Fruit fly (Drosophila melanogaster): ENCODE data around the gene gfzf.

Gene gfzf

DNA sequence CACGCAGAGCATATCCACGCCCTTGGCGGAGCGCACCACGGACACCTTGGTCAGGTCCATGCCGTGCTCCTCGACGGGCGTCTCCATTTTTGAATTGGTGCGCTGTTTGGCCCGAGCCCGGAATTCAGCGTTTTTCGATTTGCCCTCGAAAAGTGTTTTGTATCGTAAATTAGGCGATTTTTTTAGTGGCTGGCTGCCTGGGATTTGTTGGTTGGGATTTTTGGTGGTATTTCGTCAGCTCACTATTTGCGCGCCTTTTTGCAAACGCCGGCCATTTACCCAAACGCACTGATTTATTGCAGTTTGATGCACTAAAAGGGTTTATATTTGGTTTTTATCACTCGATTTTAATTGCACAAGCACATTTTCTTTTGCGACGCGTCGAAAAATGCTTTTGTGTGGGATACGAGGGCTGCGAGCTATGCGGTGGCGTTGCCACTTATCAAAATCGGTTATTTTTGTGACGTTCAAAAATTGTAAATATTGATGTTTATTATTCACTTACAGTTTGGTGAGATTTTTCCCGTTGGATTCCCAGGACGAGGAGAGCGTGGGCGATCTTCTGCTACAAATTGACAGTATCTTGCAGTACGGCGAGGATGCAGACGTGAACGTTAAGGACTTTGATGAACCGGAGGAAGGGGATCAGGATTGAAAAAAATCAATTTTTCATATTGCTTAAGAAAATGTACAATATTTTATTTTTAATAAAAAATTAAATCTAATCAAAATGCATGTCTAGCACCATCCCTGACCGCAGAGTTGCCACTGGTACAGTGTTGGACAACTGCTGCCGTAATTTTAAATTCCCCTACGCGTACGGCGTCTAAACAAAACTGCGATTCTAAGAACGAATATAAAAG is at the start of gene gfzf, which contains the start of gene Sas-4:
Gene gfzf, minus strand, starts transcription at position 425 of the 863 bp plus-strand sequence.
Gene Sas-4, plus strand, starts transcription at position 824 of the 863 bp plus-strand sequence.
- TF ChIP-seq CG32121 (GFP tag; IDR thresholded peaks at IDR 0.05), result no peak; the same call in 1 of the 2 replicates
- TF ChIP-seq CG4496 (GFP tag; IDR thresholded peaks at IDR 0.05), result peak; percentile 64; the same call in 2 of the 3 replicates
- TF ChIP-seq CG15710 (tag; optimal IDR thresholded peaks at IDR 0.05), result peak; percentile 62
- TF ChIP-seq CG9948 (tag; optimal IDR thresholded peaks at IDR 0.05), result peak; percentile 39
- TF ChIP-seq CG34367 (tag; optimal IDR thresholded peaks at IDR 0.05), result peak; percentile 51
- peak; percentile 29; the same call in 1 of the 2 replicates for TF ChIP-seq Ets98B (GFP tag; IDR thresholded peaks at IDR 0.05)
- peak; percentile 84 for TF ChIP-seq fd96Ca (GFP tag; IDR thresholded peaks at IDR 0.05)
- TF ChIP-seq CG14655 (GFP tag; optimal IDR thresholded peaks at IDR 0.05), result no peak
- peak; percentile 43; the same call in 1 of the 2 replicates for TF ChIP-seq rn (GFP tag; IDR thresholded peaks at IDR 0.05)
- TF ChIP-seq Snoo (tag; optimal IDR thresholded peaks at IDR 0.05), result peak; percentile 62
- TF ChIP-seq CG13204 (GFP tag; optimal IDR thresholded peaks at IDR 0.05), result no peak
- peak; percentile 50 for TF ChIP-seq CG17806 (tag; optimal IDR thresholded peaks at IDR 0.05)
- no peak for TF ChIP-seq D1 (tag; optimal IDR thresholded peaks at IDR 0.05)
- 0 out of 2 replicates have a peak, but pooled peaks have one; percentile 8 for TF ChIP-seq CG12605 (GFP tag; IDR thresholded peaks at IDR 0.05)

DNA sequence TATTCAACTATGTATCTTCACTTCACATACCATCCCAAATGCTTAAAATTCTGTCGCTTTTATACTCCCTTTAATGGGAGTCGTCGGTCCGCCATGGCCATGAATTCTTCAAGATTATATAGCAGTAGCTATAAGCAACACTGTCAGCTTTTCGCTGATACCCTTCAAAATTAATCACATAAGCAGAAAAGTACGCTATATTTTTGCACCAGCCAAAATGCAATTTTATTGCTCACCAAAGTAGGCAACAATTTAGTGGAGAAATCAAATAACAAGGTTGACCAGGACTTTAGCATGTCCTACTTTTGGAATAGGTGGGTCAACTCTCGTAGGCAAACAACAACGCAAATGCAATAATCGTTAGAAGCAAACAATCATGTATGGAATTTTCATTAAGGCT is 49.1 kb upstream of the gfzf start:
- TF ChIP-seq CG8159 (tag; optimal IDR thresholded peaks at IDR 0.05) (no peak), D1 (tag; optimal IDR thresholded peaks at IDR 0.05) (peak; percentile 34)

DNA sequence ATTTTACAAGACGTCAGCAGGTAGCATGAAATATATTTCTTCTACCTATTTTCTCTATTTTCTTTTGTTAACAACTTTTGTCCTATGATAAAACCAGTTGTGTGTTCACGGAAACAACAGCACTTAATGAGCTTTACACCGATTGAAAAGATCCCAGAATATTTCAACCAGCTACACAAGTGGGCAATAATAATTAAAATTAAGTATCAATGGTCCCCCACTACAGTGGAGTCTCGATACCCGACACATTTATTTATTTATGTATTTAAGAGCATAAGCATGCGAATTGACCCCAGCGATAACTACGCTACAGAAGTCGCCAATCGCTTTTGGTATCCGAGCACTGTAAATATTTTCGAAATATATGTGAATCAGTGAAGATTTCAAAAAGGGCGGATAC is 37.9 kb upstream of the gfzf start:
- TF ChIP-seq gl (tag; optimal IDR thresholded peaks at IDR 0.05), result no peak
- no peak for TF ChIP-seq CG8301 (tag; optimal IDR thresholded peaks at IDR 0.05)
- no peak for TF ChIP-seq Snoo (tag; optimal IDR thresholded peaks at IDR 0.05)
- TF ChIP-seq CG9948 (tag; optimal IDR thresholded peaks at IDR 0.05), result no peak
- no peak for TF ChIP-seq CG8159 (tag; optimal IDR thresholded peaks at IDR 0.05)
- no peak for TF ChIP-seq CG34367 (tag; optimal IDR thresholded peaks at IDR 0.05)
- no peak for TF ChIP-seq Pif1B (GFP tag; optimal IDR thresholded peaks at IDR 0.05)
- TF ChIP-seq CG4496 (GFP tag; IDR thresholded peaks at IDR 0.05), result no peak
- TF ChIP-seq CG14655 (GFP tag; optimal IDR thresholded peaks at IDR 0.05), result no peak
- no peak for TF ChIP-seq fd96Ca (GFP tag; IDR thresholded peaks at IDR 0.05)
- no peak for TF ChIP-seq rn (GFP tag; IDR thresholded peaks at IDR 0.05)
- no peak for TF ChIP-seq CG10348 (GFP tag; IDR thresholded peaks at IDR 0.05)
- TF ChIP-seq CG15710 (tag; optimal IDR thresholded peaks at IDR 0.05), result no peak
- TF ChIP-seq CG17806 (tag; optimal IDR thresholded peaks at IDR 0.05), result no peak

DNA sequence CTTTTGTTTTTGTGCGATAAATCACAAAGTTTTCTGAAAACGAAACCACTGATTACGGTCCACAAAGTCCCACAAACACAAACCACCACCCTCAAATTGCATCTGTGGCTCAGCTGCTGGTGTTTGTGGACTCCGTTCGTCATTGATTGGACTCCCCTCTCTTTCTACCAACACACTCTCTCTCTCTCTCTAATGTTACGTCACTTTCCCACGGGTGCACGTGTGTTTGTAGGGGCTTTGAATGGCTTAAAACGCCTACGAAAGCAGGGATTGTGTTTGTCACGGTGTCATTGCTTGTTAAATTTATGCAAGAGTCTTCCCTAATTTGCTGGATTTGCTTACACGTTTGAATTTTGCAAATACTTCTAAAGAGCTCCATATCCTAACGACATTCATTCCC is 37.2 kb upstream of the gfzf start:
- no peak for TF ChIP-seq Snoo (tag; optimal IDR thresholded peaks at IDR 0.05)
- TF ChIP-seq CG14655 (GFP tag; optimal IDR thresholded peaks at IDR 0.05), result no peak
- TF ChIP-seq CG12605 (GFP tag; IDR thresholded peaks at IDR 0.05), result no peak
- TF ChIP-seq rn (GFP tag; IDR thresholded peaks at IDR 0.05), result no peak
- TF ChIP-seq Ets98B (GFP tag; IDR thresholded peaks at IDR 0.05), result no peak
- TF ChIP-seq CG8159 (tag; optimal IDR thresholded peaks at IDR 0.05), result no peak
- TF ChIP-seq CG13204 (GFP tag; optimal IDR thresholded peaks at IDR 0.05), result no peak
- TF ChIP-seq CG17806 (tag; optimal IDR thresholded peaks at IDR 0.05), result no peak
- no peak for TF ChIP-seq CG9948 (tag; optimal IDR thresholded peaks at IDR 0.05)
- no peak for TF ChIP-seq CG34367 (tag; optimal IDR thresholded peaks at IDR 0.05)
- no peak for TF ChIP-seq fd96Ca (GFP tag; IDR thresholded peaks at IDR 0.05)
- TF ChIP-seq CG32121 (GFP tag; IDR thresholded peaks at IDR 0.05), result no peak
- no peak for TF ChIP-seq Pif1B (GFP tag; optimal IDR thresholded peaks at IDR 0.05)
- no peak for TF ChIP-seq gl (tag; optimal IDR thresholded peaks at IDR 0.05)
- TF ChIP-seq D1 (tag; optimal IDR thresholded peaks at IDR 0.05), result no peak

DNA sequence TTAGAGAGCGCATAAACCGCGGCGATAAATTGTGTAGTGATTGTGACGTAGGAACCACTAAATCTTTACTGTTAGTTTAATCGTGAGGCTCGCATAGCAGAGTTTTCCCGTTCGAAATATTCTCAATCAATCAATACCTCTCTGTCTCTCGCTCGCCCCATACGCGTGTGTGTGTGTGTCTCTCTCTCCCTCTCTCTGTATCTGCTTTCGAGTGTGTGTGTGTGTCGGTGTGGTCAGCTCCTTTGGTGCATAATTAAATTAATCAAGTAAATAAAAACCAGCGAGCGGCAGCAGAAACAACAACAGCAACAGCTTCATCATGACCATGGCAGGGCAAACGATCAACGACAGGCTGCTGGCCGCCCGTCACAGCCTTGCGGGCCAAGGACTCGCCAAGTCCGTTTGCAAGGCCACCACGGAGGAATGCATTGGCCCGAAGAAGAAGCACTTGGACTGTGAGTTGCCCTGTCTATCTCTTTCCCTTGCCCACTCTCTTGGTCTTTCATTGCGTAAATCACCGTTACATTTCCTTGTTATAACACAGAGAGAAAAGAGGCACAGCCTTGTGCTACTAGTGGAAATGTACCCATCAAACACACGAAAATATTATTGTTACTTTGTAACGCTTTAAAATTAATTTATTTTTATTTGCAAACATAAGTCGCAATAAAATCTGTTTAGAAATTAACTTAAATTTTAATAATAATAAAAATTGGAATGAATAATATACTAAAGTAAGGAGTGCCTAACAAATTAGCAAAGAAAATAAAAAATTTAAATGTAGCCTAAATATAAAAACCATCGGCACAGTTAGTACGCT is 36.5 kb upstream of the gfzf start:
- peak; percentile 47 for TF ChIP-seq CG17806 (tag; optimal IDR thresholded peaks at IDR 0.05)
- peak; percentile 40 for TF ChIP-seq CG8159 (tag; optimal IDR thresholded peaks at IDR 0.05)
- 0 out of 2 replicates have a peak, but pooled peaks have one; percentile 24 for TF ChIP-seq CG32121 (GFP tag; IDR thresholded peaks at IDR 0.05)
- no peak for TF ChIP-seq CG4496 (GFP tag; IDR thresholded peaks at IDR 0.05)
- peak; percentile 21 for TF ChIP-seq CG8301 (tag; optimal IDR thresholded peaks at IDR 0.05)
- TF ChIP-seq CG10348 (GFP tag; IDR thresholded peaks at IDR 0.05), result no peak
- TF ChIP-seq CG9948 (tag; optimal IDR thresholded peaks at IDR 0.05), result peak; percentile 28
- TF ChIP-seq CG34367 (tag; optimal IDR thresholded peaks at IDR 0.05), result peak; percentile 6
- TF ChIP-seq CG14655 (GFP tag; optimal IDR thresholded peaks at IDR 0.05), result no peak
- peak; percentile 92 for TF ChIP-seq EcR (GFP tag; optimal IDR thresholded peaks at IDR 0.05)
- 0 out of 2 replicates have a peak, but pooled peaks have one; percentile 5 for TF ChIP-seq Ets98B (GFP tag; IDR thresholded peaks at IDR 0.05)
